Fruit fly (Drosophila melanogaster) whole organism, embryonic: Measurements from ENCODE around the gene Vps52.

ENCODE experiments used
- Awh ChIP-seq: fragments of 200-800 bp; sonication (Bioruptor generic); IDR thresholded peaks from 2 replicates; pipeline ENCODE4, ENCODE4 v1.3.6; 2022; ENCODE audit warnings: missing biosample characterization, missing genetic modification characterization
- CG1024 ChIP-seq: fragments of 200-800 bp; sonication (Bioruptor generic); IDR thresholded peaks from 2 replicates; pipeline ENCODE4 v1.3.6; 2022; ENCODE audit warnings: missing biosample characterization, missing genetic modification characterization
- CG1233 ChIP-seq: fragments of 200-800 bp; sonication (Bioruptor generic); optimal IDR thresholded peaks from 4 replicates; lab custom pipeline; 2018; ENCODE audit warnings: missing biosample characterization, mild to moderate bottlenecking, missing genetic modification characterization
- CG12391 ChIP-seq: fragments of 200-800 bp; sonication (Bioruptor generic); optimal IDR thresholded peaks from 3 replicates; lab custom pipeline; 2018; ENCODE audit warnings: missing biosample characterization, mild to moderate bottlenecking, missing genetic modification characterization, moderate library complexity
- CG12744 ChIP-seq: fragments of 200-800 bp; sonication (Bioruptor generic); optimal IDR thresholded peaks from 2 replicates; lab custom pipeline; 2016; ENCODE audit warnings: missing biosample characterization, missing genetic modification characterization
- CG14710 ChIP-seq: fragments of 200-800 bp; sonication (Bioruptor generic); optimal IDR thresholded peaks from 3 replicates; lab custom pipeline; 2019; ENCODE audit warnings: missing biosample characterization, mild to moderate bottlenecking, missing genetic modification characterization, moderate library complexity
- CG15269 ChIP-seq: fragments of 200-800 bp; sonication (Bioruptor generic); optimal IDR thresholded peaks from 2 replicates; lab custom pipeline; 2018; ENCODE audit warnings: missing biosample characterization, mild to moderate bottlenecking, missing genetic modification characterization, moderate library complexity
- CG1529 ChIP-seq: fragments of 200-800 bp; sonication (Bioruptor generic); optimal IDR thresholded peaks from 3 replicates; lab custom pipeline; 2018; ENCODE audit warnings: missing biosample characterization, missing genetic modification characterization
- CG17328 ChIP-seq: fragments of 200-800 bp; sonication (Bioruptor generic); IDR thresholded peaks from 2 replicates; pipeline ENCODE4 v1.3.6; 2022; ENCODE audit warnings: missing biosample characterization, missing genetic modification characterization
- CG17385 ChIP-seq: fragments of 200-800 bp; sonication (Bioruptor generic); optimal IDR thresholded peaks from 3 replicates; lab custom pipeline; 2018; ENCODE audit warnings: missing biosample characterization, mild to moderate bottlenecking, missing genetic modification characterization
- CG2120 ChIP-seq: fragments of 200-800 bp; sonication (Bioruptor generic); optimal IDR thresholded peaks from 3 replicates; lab custom pipeline; 2016; ENCODE audit warnings: missing biosample characterization, missing genetic modification characterization
- CG2712 ChIP-seq: fragments of 200-800 bp; optimal IDR thresholded peaks from 3 replicates; lab custom pipeline; 2019; ENCODE audit warnings: missing biosample characterization, mild to moderate bottlenecking, missing genetic modification characterization, moderate library complexity
- CG2889 ChIP-seq: fragments of 200-800 bp; sonication (Bioruptor generic); IDR thresholded peaks from 3 replicates; pipeline ENCODE4 v1.3.6; 2022; ENCODE audit warnings: missing biosample characterization, missing genetic modification characterization
- CG3726 ChIP-seq: fragments of 200-800 bp; sonication (Bioruptor generic); IDR thresholded peaks from 3 replicates; pipeline ENCODE4, ENCODE4 v1.3.6; 2022; ENCODE audit warnings: missing biosample characterization, missing genetic modification characterization
- CG43689 ChIP-seq: fragments of 200-800 bp; sonication (Bioruptor generic); IDR thresholded peaks from 2 replicates; pipeline ENCODE4 v1.3.6; 2022; ENCODE audit warnings: missing biosample characterization, missing genetic modification characterization
- CG4854 ChIP-seq: fragments of 200-800 bp; sonication (Bioruptor generic); optimal IDR thresholded peaks from 2 replicates; lab custom pipeline; 2016; ENCODE audit warnings: missing biosample characterization, missing genetic modification characterization, inconsistent platforms
- CG5245 ChIP-seq: fragments of 200-800 bp; sonication (Bioruptor generic); optimal IDR thresholded peaks from 3 replicates; lab custom pipeline; 2016; ENCODE audit warnings: missing biosample characterization, missing genetic modification characterization
- CG6689 ChIP-seq: fragments of 200-800 bp; sonication (Bioruptor generic); IDR thresholded peaks from 2 replicates; pipeline ENCODE4 v1.3.6; 2022; ENCODE audit warnings: missing biosample characterization, missing genetic modification characterization
- CG7786 ChIP-seq: fragments of 200-800 bp; sonication (Bioruptor generic); optimal IDR thresholded peaks from 2 replicates; lab custom pipeline; 2016; ENCODE audit warnings: missing biosample characterization, missing genetic modification characterization
- CG9609 ChIP-seq: fragments of 200-800 bp; sonication (Bioruptor generic); optimal IDR thresholded peaks from 3 replicates; lab custom pipeline; 2016; ENCODE audit warnings: missing biosample characterization, missing genetic modification characterization
- CG9727 ChIP-seq: fragments of 200-800 bp; sonication (Bioruptor generic); optimal IDR thresholded peaks from 3 replicates; lab custom pipeline; 2017; ENCODE audit warnings: missing biosample characterization, mild to moderate bottlenecking, missing genetic modification characterization
- Doc2 ChIP-seq: fragments of 200-800 bp; sonication (Bioruptor generic); IDR thresholded peaks from 2 replicates; pipeline ENCODE4 v1.3.6; 2022; ENCODE audit warnings: missing biosample characterization, missing genetic modification characterization
- Doc3 ChIP-seq: fragments of 200-800 bp; sonication (Bioruptor generic); IDR thresholded peaks from 3 replicates; pipeline ENCODE4 v1.3.6; 2022; ENCODE audit warnings: missing biosample characterization, missing genetic modification characterization; ENCODE audit not compliant: partially characterized antibody
- Fer3 ChIP-seq: fragments of 200-800 bp; sonication (Bioruptor generic); optimal IDR thresholded peaks from 2 replicates; lab custom pipeline; 2018; ENCODE audit warnings: missing biosample characterization, mild to moderate bottlenecking, missing genetic modification characterization, moderate library complexity
- Jarid2 ChIP-seq: fragments of 200-800 bp; sonication (Bioruptor generic); optimal IDR thresholded peaks from 3 replicates; lab custom pipeline; 2017; ENCODE audit warnings: mild to moderate bottlenecking, missing biosample characterization, missing genetic modification reagents, missing genetic modification characterization
- Lim3 ChIP-seq: fragments of 200-800 bp; sonication (Bioruptor generic); IDR thresholded peaks from 2 replicates; pipeline ENCODE4 v1.3.6; 2022; ENCODE audit warnings: missing biosample characterization, missing genetic modification characterization
- MESR4 ChIP-seq: fragments of 200-800 bp; sonication (Bioruptor generic); optimal IDR thresholded peaks from 2 replicates; lab custom pipeline; 2018; ENCODE audit warnings: missing biosample characterization, mild to moderate bottlenecking, missing genetic modification characterization, moderate library complexity
- Ravus ChIP-seq: fragments of 200-800 bp; sonication (Bioruptor generic); IDR thresholded peaks from 2 replicates; pipeline ENCODE4 v1.3.6; 2022; ENCODE audit warnings: missing biosample characterization, missing genetic modification characterization
- Usf ChIP-seq: fragments of 200-800 bp; sonication (Bioruptor generic); optimal IDR thresholded peaks from 2 replicates; lab custom pipeline; 2017; ENCODE audit warnings: missing genotype, missing biosample characterization, missing genetic modification characterization
- Vsx1 ChIP-seq: fragments of 200-800 bp; sonication (Bioruptor generic); optimal IDR thresholded peaks from 2 replicates; lab custom pipeline; 2017; ENCODE audit warnings: missing biosample characterization, mild to moderate bottlenecking, missing genetic modification characterization, missing genetic modification reagents
- Xrp1 ChIP-seq: fragments of 200-800 bp; sonication (Bioruptor generic); IDR thresholded peaks from 2 replicates; pipeline ENCODE4 v1.3.6; 2022; ENCODE audit warnings: missing biosample characterization, missing genetic modification characterization
- ato ChIP-seq: fragments of 200-800 bp; sonication (Bioruptor generic); IDR thresholded peaks from 2 replicates; pipeline ENCODE4 v1.3.6; 2022; ENCODE audit warnings: missing biosample characterization, missing genetic modification characterization; ENCODE audit not compliant: partially characterized antibody
- dati ChIP-seq: fragments of 200-800 bp; sonication (Bioruptor generic); IDR thresholded peaks from 2 replicates; pipeline ENCODE4 v1.3.6; 2022; ENCODE audit warnings: missing biosample characterization, missing genetic modification characterization
- dmrt99B ChIP-seq: fragments of 200-800 bp; sonication (Bioruptor generic); optimal IDR thresholded peaks from 2 replicates; lab custom pipeline; 2018; ENCODE audit warnings: missing biosample characterization, mild to moderate bottlenecking, missing genetic modification characterization, moderate library complexity
- fd96Cb ChIP-seq: fragments of 200-800 bp; sonication (Bioruptor generic); optimal IDR thresholded peaks from 2 replicates; lab custom pipeline; 2018; ENCODE audit warnings: missing biosample characterization, mild to moderate bottlenecking, missing genetic modification characterization, moderate library complexity
- hbn ChIP-seq: fragments of 200-800 bp; sonication (Bioruptor generic); IDR thresholded peaks from 2 replicates; pipeline ENCODE4 v1.3.6; 2022; ENCODE audit warnings: missing biosample characterization, missing genetic modification characterization; ENCODE audit not compliant: partially characterized antibody
- ind ChIP-seq: fragments of 200-800 bp; sonication (Bioruptor generic); optimal IDR thresholded peaks from 3 replicates; lab custom pipeline; 2016; ENCODE audit warnings: missing biosample characterization, missing genetic modification characterization
- klu ChIP-seq: fragments of 200-800 bp; sonication (Bioruptor generic); IDR thresholded peaks from 2 replicates; pipeline ENCODE4 v1.3.6; 2022; ENCODE audit warnings: missing biosample characterization, missing genetic modification characterization
- knrl ChIP-seq: fragments of 200-800 bp; sonication (Bioruptor generic); IDR thresholded peaks from 3 replicates; pipeline ENCODE4 v1.3.6; 2022; ENCODE audit warnings: missing biosample characterization, missing genetic modification characterization; ENCODE audit not compliant: partially characterized antibody
- p53 ChIP-seq: fragments of 200-800 bp; sonication (Bioruptor generic); optimal IDR thresholded peaks from 2 replicates; lab custom pipeline; 2016; ENCODE audit warnings: missing biosample characterization, missing genetic modification characterization
- pfk ChIP-seq: fragments of 200-800 bp; sonication (Bioruptor generic); optimal IDR thresholded peaks from 2 replicates; lab custom pipeline; 2018; ENCODE audit warnings: missing biosample characterization, mild to moderate bottlenecking, missing genetic modification characterization, moderate library complexity
- pita ChIP-seq: fragments of 200-800 bp; sonication (Bioruptor generic); optimal IDR thresholded peaks from 2 replicates; lab custom pipeline; 2017; ENCODE audit warnings: missing biosample characterization, mild to moderate bottlenecking, missing genetic modification characterization
- pros ChIP-seq: fragments of 200-800 bp; sonication (Bioruptor generic); optimal IDR thresholded peaks from 3 replicates; lab custom pipeline; 2019; ENCODE audit warnings: missing biosample characterization, mild to moderate bottlenecking, missing genetic modification characterization, moderate library complexity
- pum ChIP-seq: fragments of 200-800 bp; sonication (Bioruptor generic); optimal IDR thresholded peaks from 2 replicates; lab custom pipeline; 2016; ENCODE audit warnings: missing biosample characterization, missing genetic modification characterization
- ro ChIP-seq: fragments of 200-800 bp; sonication (Bioruptor generic); IDR thresholded peaks from 2 replicates; pipeline ENCODE4 v1.3.6; 2022; ENCODE audit warnings: missing biosample characterization, missing genetic modification characterization
- schlank ChIP-seq: fragments of 200-800 bp; sonication (Bioruptor generic); optimal IDR thresholded peaks from 2 replicates; lab custom pipeline; 2018; ENCODE audit warnings: missing biosample characterization, mild to moderate bottlenecking, missing genetic modification characterization
- sqz ChIP-seq: fragments of 200-800 bp; sonication (Bioruptor generic); optimal IDR thresholded peaks from 3 replicates; lab custom pipeline; 2018; ENCODE audit warnings: missing biosample characterization, mild to moderate bottlenecking, missing genetic modification characterization
- tin ChIP-seq: fragments of 200-800 bp; sonication (Bioruptor generic); optimal IDR thresholded peaks from 3 replicates; lab custom pipeline; 2016; ENCODE audit warnings: missing biosample characterization, missing genetic modification characterization
- toy ChIP-seq: fragments of 200-800 bp; sonication (Bioruptor generic); IDR thresholded peaks from 2 replicates; pipeline ENCODE4 v1.3.6; 2022; ENCODE audit warnings: missing biosample characterization, missing genetic modification characterization
- unc-4 ChIP-seq: fragments of 200-800 bp; sonication (Bioruptor generic); IDR thresholded peaks from 2 replicates; pipeline ENCODE4 v1.3.6; 2022; ENCODE audit warnings: missing biosample characterization, missing genetic modification characterization; ENCODE audit not compliant: partially characterized antibody

Vps52 gene

DNA sequence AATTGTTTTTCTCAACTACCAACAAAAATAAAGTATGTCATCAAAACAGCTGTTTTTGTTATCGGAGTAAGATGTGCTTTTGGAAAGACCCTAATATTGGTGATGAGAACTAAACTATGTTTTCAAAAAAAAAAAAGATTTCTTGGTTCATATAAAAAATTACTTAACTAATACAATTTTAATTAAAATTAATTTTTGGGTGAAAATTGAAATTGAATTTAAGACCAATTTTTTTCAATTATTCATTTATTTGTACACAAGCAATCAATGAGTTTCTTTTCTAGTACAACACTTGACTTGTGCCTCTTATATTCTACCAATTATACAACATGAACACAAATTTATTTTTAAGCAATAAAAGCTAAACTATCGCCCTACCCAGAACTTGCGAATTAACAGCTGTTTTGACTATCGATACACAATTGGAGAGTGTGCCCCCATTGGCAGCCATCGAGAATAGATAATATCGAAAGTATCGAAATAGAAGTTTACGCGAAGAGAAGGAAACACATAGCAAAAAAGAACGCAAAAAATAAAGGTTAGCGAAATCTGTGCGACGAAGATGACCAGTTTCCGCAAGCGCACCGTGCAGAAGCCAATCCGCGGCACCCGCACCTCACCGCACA is at the start of gene Vps52, which contains the start of gene Elp4 (continued):
- TF ChIP-seq CG5245 (GFP tag; lab: Kevin White, UChicago) (peak; percentile 48), CG1233 (peak; percentile 75), MESR4 (peak; percentile 24), ind (GFP tag; lab: Kevin White, UChicago) (peak; percentile 78), pros (GFP tag; lab: Kevin White, UChicago) (no peak), p53 (peak; percentile 48), CG12391 (tag; lab: Kevin White, UChicago) (peak; percentile 90), CG2120 (GFP tag; lab: Kevin White, UChicago) (peak; percentile 84), toy (no peak), CG43689 (no peak), Doc2 (GFP tag; lab: Robert Waterston, UW) (no peak), CG3726 (GFP tag; lab: Robert Waterston, UW) (no peak), CG15269 (tag; lab: Kevin White, UChicago) (peak; percentile 80), dati (GFP tag; lab: Robert Waterston, UW) (no peak), CG2889 (GFP tag; lab: Robert Waterston, UW) (peak; percentile 47; the same call in 1 of the 3 replicates), CG9609 (GFP tag; lab: Kevin White, UChicago) (peak; percentile 50), sqz (GFP tag; lab: Kevin White, UChicago) (no peak), schlank (tag; lab: Kevin White, UChicago) (no peak), tin (GFP tag; lab: Kevin White, UChicago) (peak; percentile 81), klu (peak; percentile 58; the same call in 1 of the 2 replicates), Awh (no peak), CG6689 (GFP tag; lab: Robert Waterston, UW) (peak; percentile 81), Ravus (GFP tag; lab: Robert Waterston, UW) (no peak; the same call in 1 of the 2 replicates), CG12744 (GFP tag; lab: Kevin White, UChicago) (peak; percentile 42), Doc3 (peak; percentile 61; the same call in 2 of the 3 replicates), CG17328 (GFP tag; lab: Robert Waterston, UW) (peak; percentile 58), CG9727 (peak; percentile 85), CG17385 (GFP tag; lab: Kevin White, UChicago) (peak; percentile 66), knrl (GFP tag; lab: Robert Waterston, UW) (peak; percentile 72), CG14710 (tag; lab: Kevin White, UChicago) (peak; percentile 99), hbn (GFP tag; lab: Robert Waterston, UW) (peak; percentile 60; the same call in 1 of the 2 replicates), ato (GFP tag; lab: Robert Waterston, UW) (peak; percentile 37; the same call in 1 of the 2 replicates), Xrp1 (GFP tag; lab: Robert Waterston, UW) (peak; percentile 74), Fer3 (tag; lab: Kevin White, UChicago) (peak; percentile 82), Jarid2 (GFP tag; lab: Kevin White, UChicago) (no peak), Usf (GFP tag; lab: Kevin White, UChicago) (peak; percentile 44), CG1024 (GFP tag; lab: Robert Waterston, UW) (peak; percentile 41; the same call in 1 of the 2 replicates), CG7786 (GFP tag; lab: Kevin White, UChicago) (peak; percentile 30), CG1529 (GFP tag; lab: Kevin White, UChicago) (peak; percentile 27), pfk (GFP tag; lab: Kevin White, UChicago) (no peak), CG4854 (GFP tag; lab: Kevin White, UChicago) (peak; percentile 53), dmrt99B (no peak), ro (GFP tag; lab: Robert Waterston, UW) (no peak), Lim3 (GFP tag; lab: Robert Waterston, UW) (no peak), pita (GFP tag; lab: Kevin White, UChicago) (no peak), pum (peak; percentile 36), Vsx1 (no peak), CG2712 (tag; lab: Kevin White, UChicago) (peak; percentile 84), fd96Cb (peak; percentile 73), unc-4 (GFP tag; lab: Robert Waterston, UW) (peak; percentile 63)
